Worm (Caenorhabditis elegans): ENCODE measurements around the gene F09G2.2.

DNA sequence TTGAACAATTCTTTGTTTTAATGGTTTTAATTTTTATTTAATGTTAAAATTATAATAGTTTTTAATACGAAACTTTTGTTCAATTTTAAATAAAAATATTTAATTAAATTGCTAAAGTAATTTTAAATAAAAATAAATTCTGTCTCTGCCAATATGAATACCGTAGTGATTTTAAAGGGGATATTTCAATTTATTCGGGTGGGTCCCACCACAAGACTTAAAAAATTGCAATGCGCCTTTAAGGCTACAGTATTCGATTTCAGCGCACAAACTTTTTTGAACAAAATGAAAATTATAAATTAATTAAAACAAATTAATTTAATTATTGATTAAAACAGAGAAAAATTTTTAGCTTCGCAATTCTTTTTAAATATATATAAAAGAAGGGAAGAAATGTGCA is 2.4 kb downstream of the F09G2.2 start:
- TF ChIP-seq fos-1 (tag; optimal IDR thresholded peaks at IDR 0.05) = no peak
- no peak for TF ChIP-seq duxl-1 (tag; optimal IDR thresholded peaks at IDR 0.05; ENCODE audit: poor library complexity)
- TF ChIP-seq aly-2 (tag; optimal IDR thresholded peaks at IDR 0.05) = no peak
- TF ChIP-seq mdl-1 (tag; optimal IDR thresholded peaks at IDR 0.05) = no peak
- no peak for TF ChIP-seq ztf-11 (tag; optimal IDR thresholded peaks at IDR 0.05)
- no peak for TF ChIP-seq ces-1 (GFP tag; optimal IDR thresholded peaks at IDR 0.05)
- no peak for TF ChIP-seq dpl-1 (GFP tag; optimal IDR thresholded peaks at IDR 0.05)
- TF ChIP-seq mes-2 (tag; optimal IDR thresholded peaks at IDR 0.05; ENCODE audit: poor library complexity, severe bottlenecking) = no peak

Data from whole organism, L4 larva.